Comparison of ENCODE assay signal across 6 worm cellular contexts in genomic region chrII:5449219-5449618, ce11.
A peak's percentile ranks its signal among the peaks of the same experiment; 100 is the strongest.
TF ChIP-seq lines count a peak whose summit lies in the region.

No protein-coding gene starts in this region.

TF ChIP-seq in whole organism, L1 larva, 84 proteins besides CTCF, POLR2A, EP300 and RAD21:
- TF ChIP-seq nhr-19 (GFP tag; conservative IDR thresholded peaks at IDR 0.05; lab: Robert Waterston, UW) (peak; percentile 41), rnt-1 (tag; optimal IDR thresholded peaks at IDR 0.05; lab: Kevin White, UChicago) (peak; percentile 72), efl-1 (optimal IDR thresholded peaks at IDR 0.05; lab: Kevin White, UChicago) (peak in 1 of 2 experiments; percentile 6), efl-1 (GFP tag; optimal IDR thresholded peaks at IDR 0.05 in 1 of 2; lab: Kevin White, UChicago) (no peak), aha-1 (tag; optimal IDR thresholded peaks at IDR 0.05; lab: Kevin White, UChicago) (no peak), unc-62 (GFP tag; optimal IDR thresholded peaks at IDR 0.05; lab: Kevin White, UChicago) (no peak), ztf-4 (tag; optimal IDR thresholded peaks at IDR 0.05; lab: Kevin White, UChicago) (no peak), lin-14 (GFP tag; optimal IDR thresholded peaks at IDR 0.05; lab: Kevin White, UChicago) (peak; percentile 59), dsc-1 (tag; optimal IDR thresholded peaks at IDR 0.05; lab: Kevin White, UChicago) (peak; percentile 32)
TF ChIP-seq in whole organism, L1 larva: peak in this region for 5.

TF ChIP-seq in whole organism, L2 larva, 48 proteins besides CTCF, POLR2A, EP300 and RAD21:
- TF ChIP-seq nhr-77 (tag; optimal IDR thresholded peaks at IDR 0.05; lab: Kevin White, UChicago) (no peak), lsy-2 (tag; optimal IDR thresholded peaks at IDR 0.05; lab: Kevin White, UChicago) (no peak), R02D3.7 (tag; optimal IDR thresholded peaks at IDR 0.05; lab: Kevin White, UChicago) (no peak), F13H6.1 (tag; optimal IDR thresholded peaks at IDR 0.05; lab: Kevin White, UChicago) (peak; percentile 52), sem-4 (tag; optimal IDR thresholded peaks at IDR 0.05; lab: Kevin White, UChicago) (no peak), sma-9 (GFP tag; optimal IDR thresholded peaks at IDR 0.05; lab: Kevin White, UChicago) (peak; percentile 60), sma-9 (tag; optimal IDR thresholded peaks at IDR 0.05; lab: Kevin White, UChicago) (no peak), ztf-1 (GFP tag; conservative IDR thresholded peaks at IDR 0.05; lab: Robert Waterston, UW) (no peak), nhr-12 (tag; optimal IDR thresholded peaks at IDR 0.05; lab: Kevin White, UChicago) (no peak), aly-2 (tag; optimal IDR thresholded peaks at IDR 0.05; lab: Kevin White, UChicago) (no peak)

TF ChIP-seq in whole organism, L3 larva, 47 proteins besides CTCF, POLR2A, EP300 and RAD21:
- TF ChIP-seq egl-5 (tag; optimal IDR thresholded peaks at IDR 0.05; lab: Kevin White, UChicago) (peak; percentile 84), mdl-1 (tag; optimal IDR thresholded peaks at IDR 0.05; lab: Kevin White, UChicago) (no peak)

TF ChIP-seq in whole organism, L4 larva, 104 proteins besides CTCF, POLR2A, EP300 and RAD21:
- TF ChIP-seq aly-2 (tag; optimal IDR thresholded peaks at IDR 0.05; lab: Kevin White, UChicago) (no peak), daf-16 (GFP tag; optimal IDR thresholded peaks at IDR 0.05; lab: Kevin White, UChicago) (peak in 1 of 2 experiments; percentile 87), daf-16 (tag; optimal IDR thresholded peaks at IDR 0.05; lab: Kevin White, UChicago) (no peak), mxl-3 (GFP tag; optimal IDR thresholded peaks at IDR 0.05; lab: Kevin White, UChicago) (peak; percentile 52)

TF ChIP-seq in whole organism, late embryonic, 69 proteins besides CTCF, POLR2A, EP300 and RAD21:
- TF ChIP-seq unc-55 (GFP tag; optimal IDR thresholded peaks at IDR 0.05; lab: Kevin White, UChicago) (peak; percentile 77), ceh-18 (tag; optimal IDR thresholded peaks at IDR 0.05; lab: Kevin White, UChicago) (peak; percentile 23), C08G9.2 (tag; optimal IDR thresholded peaks at IDR 0.05; lab: Kevin White, UChicago) (no peak)

TF ChIP-seq in whole organism, mixed stage, embryonic, 35 proteins besides CTCF, POLR2A, EP300 and RAD21:
- TF ChIP-seq unc-62 (GFP tag; optimal IDR thresholded peaks at IDR 0.05; lab: Kevin White, UChicago) (peak; percentile 8), hlh-1 (tag; optimal IDR thresholded peaks at IDR 0.05; lab: Kevin White, UChicago) (peak; percentile 87), cnd-1 (tag; optimal IDR thresholded peaks at IDR 0.05; lab: Kevin White, UChicago) (no peak)
TF ChIP-seq in whole organism, mixed stage, embryonic: peak in this region for 2.
